Fruit fly (Drosophila melanogaster): ENCODE results near the gene TrissinR.

DNA sequence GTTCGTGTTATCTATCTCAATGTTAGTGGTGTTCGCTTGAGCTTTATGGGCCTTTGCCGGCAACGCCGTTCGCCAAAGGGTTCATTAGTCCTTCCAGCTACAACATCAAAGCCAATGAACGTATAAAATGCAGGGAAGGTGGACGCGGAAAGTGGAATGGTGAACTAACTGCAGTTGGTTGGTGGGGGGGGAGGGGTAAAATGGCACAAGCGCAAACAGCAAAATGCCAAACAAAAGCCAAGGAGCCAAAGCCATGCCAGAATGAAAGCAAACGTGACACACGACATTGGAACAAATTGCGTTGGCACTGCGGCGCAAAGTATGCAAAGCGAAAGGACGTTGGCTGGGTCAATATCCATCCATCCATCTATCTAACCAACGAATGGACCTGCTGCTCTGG, 2.9 kb upstream of the TrissinR start:
- TF ChIP-seq D1 (tag; optimal IDR thresholded peaks at IDR 0.05) (no peak), CG8301 (tag; optimal IDR thresholded peaks at IDR 0.05) (no peak), CG9948 (tag; optimal IDR thresholded peaks at IDR 0.05) (no peak), Pif1B (GFP tag; optimal IDR thresholded peaks at IDR 0.05) (no peak), CG34367 (tag; optimal IDR thresholded peaks at IDR 0.05) (no peak), CG10348 (GFP tag; IDR thresholded peaks at IDR 0.05) (no peak), Ets98B (GFP tag; IDR thresholded peaks at IDR 0.05) (no peak), CG14655 (GFP tag; optimal IDR thresholded peaks at IDR 0.05) (no peak), CG15710 (tag; optimal IDR thresholded peaks at IDR 0.05) (no peak), CG12605 (GFP tag; IDR thresholded peaks at IDR 0.05) (no peak)
